Worm (Caenorhabditis elegans) whole organism, L3 larva: Measurements from ENCODE around the gene K08B12.1.

Experiments used
- aly-2 ChIP-seq: fragments of 150-350 bp; optimal IDR thresholded peaks from 2 replicates; lab custom pipeline; 2014; ENCODE audit warnings: missing biosample characterization, missing genetic modification characterization
- lsy-12 ChIP-seq: sonication (generic microtip); optimal IDR thresholded peaks from 2 replicates; lab custom pipeline; 2016; ENCODE audit warnings: mild to moderate bottlenecking, missing genetic modification characterization, missing compliant biosample characterization
- nhr-237 ChIP-seq: fragments of 150-350 bp; optimal IDR thresholded peaks from 2 replicates; lab custom pipeline; 2014; ENCODE audit warnings: missing biosample characterization, missing genetic modification characterization

ce11 chrV:6211509-6211908, 47.7 kb upstream of the K08B12.1 start:
- TF ChIP-seq aly-2 (tag; lab: Kevin White, UChicago), result no peak
- no peak for TF ChIP-seq nhr-237 (tag; lab: Kevin White, UChicago)
- TF ChIP-seq lsy-12, result no peak
